Worm (Caenorhabditis elegans) whole organism, midembryonic: ENCODE data around the gene C17B7.15.

ENCODE experiments used
- cog-1 ChIP-seq: sonication (generic microtip); optimal IDR thresholded peaks from 2 replicates; lab custom pipeline; 2016; ENCODE audit warnings: missing genetic modification characterization, missing compliant biosample characterization
- flt-1 ChIP-seq: fragments of 200-800 bp; sonication (Bioruptor generic); IDR thresholded peaks from 2 replicates; pipeline ENCODE4 v1.3.6; 2022; ENCODE audit warnings: missing genetic modification characterization, missing compliant biosample characterization
- ref-1 ChIP-seq: fragments of 200-800 bp; sonication (Bioruptor generic); conservative IDR thresholded peaks from 2 replicates; pipeline ENCODE4 v1.3.6; 2022; ENCODE audit warnings: missing genetic modification reagents, missing genetic modification characterization, missing compliant biosample characterization
- tab-1 ChIP-seq: fragments of 200-800 bp; sonication (Bioruptor generic); IDR thresholded peaks from 2 replicates; pipeline ENCODE4 v1.3.6; 2022; ENCODE audit warnings: missing genetic modification characterization, missing compliant biosample characterization
- ztf-23 ChIP-seq: fragments of 200-800 bp; sonication (Bioruptor generic); IDR thresholded peaks from 2 replicates; pipeline ENCODE4 v1.3.6; 2022; ENCODE audit warnings: missing genetic modification reagents, missing genetic modification characterization, missing compliant biosample characterization
- ztf-29 ChIP-seq: fragments of 200-800 bp; sonication (Bioruptor generic); IDR thresholded peaks from 2 replicates; pipeline ENCODE4 v1.3.6; 2022; ENCODE audit warnings: missing genetic modification reagents, missing genetic modification characterization, missing compliant biosample characterization

- TF ChIP-seq ref-1 (GFP tag; lab: Robert Waterston, UW) (no peak), ztf-23 (GFP tag; lab: Robert Waterston, UW) (no peak), ztf-29 (GFP tag; lab: Robert Waterston, UW) (no peak), cog-1 (tag; lab: Kevin White, UChicago) (no peak), tab-1 (GFP tag; lab: Robert Waterston, UW) (no peak), flt-1 (GFP tag; lab: Robert Waterston, UW) (no peak)
These were observed 33.9 kb upstream of the C17B7.15 start, which contains the start of gene F35F10.1 for ce11 chrV:3316108-3316507.
